Worm (Caenorhabditis elegans): Measurements from ENCODE around the gene txdc-17.

txdc-17 gene

DNA sequence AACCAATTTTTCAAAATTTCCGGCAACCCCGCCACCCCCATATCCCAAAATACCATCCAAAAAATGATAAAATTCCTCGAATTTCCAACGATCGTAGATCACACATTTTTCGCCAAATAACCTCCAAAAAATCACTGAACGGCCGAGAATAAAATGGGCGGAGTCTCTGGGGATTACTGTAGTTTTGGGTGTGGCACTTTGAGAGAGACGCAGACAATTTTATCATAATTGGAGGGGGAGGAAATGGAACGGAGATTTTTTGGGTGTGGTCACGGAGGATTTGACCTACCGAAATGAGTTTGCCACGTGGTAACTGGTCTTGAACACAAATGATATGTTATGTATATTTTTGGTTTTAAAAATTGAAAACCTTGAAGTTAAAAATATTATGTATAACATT, 34.0 kb downstream of the txdc-17 start:
- TF ChIP-seq ceh-30 (tag; optimal IDR thresholded peaks at IDR 0.05): no peak
- no peak for TF ChIP-seq lin-11 (tag; optimal IDR thresholded peaks at IDR 0.05)
- TF ChIP-seq ztf-16 (tag; optimal IDR thresholded peaks at IDR 0.05): no peak

DNA sequence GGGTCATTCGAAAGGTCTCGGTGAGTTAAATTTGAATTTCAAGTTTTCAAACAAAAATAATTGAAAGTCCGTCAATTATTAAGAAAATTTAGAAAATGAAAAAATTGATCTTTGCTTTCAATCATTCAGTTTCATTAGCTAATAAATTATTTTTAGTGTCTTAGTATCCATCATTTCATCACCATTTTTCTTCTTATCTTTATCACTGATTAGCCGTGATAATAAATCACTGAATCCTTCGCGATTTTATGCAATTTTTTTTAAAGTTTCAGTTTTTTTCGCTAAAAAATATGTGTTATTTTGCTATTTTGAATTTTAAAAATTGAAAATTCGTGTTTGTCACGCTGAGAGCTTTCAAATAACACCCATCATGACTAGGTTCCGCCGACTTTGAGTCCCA, 34.6 kb downstream of the txdc-17 start:
- TF ChIP-seq ets-4 (tag; optimal IDR thresholded peaks at IDR 0.05) (no peak), pag-3 (tag; optimal IDR thresholded peaks at IDR 0.05; ENCODE audit: borderline replicate concordance) (no peak)

DNA sequence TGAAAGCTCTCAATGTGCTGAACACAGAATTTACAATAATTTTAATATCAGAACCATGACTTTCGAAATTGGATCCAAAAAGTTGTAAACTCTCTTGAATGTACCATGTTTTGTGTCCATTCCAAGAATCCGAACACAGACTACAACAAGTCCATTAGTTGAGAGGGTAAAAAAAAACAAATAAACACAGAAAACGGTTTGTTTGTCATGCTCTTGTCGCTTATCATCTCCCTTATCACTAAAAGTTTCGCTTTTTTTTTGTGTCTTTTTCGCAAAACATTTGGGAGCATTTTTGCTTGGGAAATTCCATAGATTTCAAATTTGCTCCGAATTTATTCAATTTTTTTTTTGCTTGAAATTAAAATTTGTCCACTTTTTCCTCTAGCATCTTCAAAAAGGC, 35.0 kb downstream of the txdc-17 start:
- TF ChIP-seq nhr-232 (tag; optimal IDR thresholded peaks at IDR 0.05) (no peak), ceh-24 (tag; optimal IDR thresholded peaks at IDR 0.05) (no peak), elt-2 (tag; optimal IDR thresholded peaks at IDR 0.05) (peak; percentile 17)

DNA sequence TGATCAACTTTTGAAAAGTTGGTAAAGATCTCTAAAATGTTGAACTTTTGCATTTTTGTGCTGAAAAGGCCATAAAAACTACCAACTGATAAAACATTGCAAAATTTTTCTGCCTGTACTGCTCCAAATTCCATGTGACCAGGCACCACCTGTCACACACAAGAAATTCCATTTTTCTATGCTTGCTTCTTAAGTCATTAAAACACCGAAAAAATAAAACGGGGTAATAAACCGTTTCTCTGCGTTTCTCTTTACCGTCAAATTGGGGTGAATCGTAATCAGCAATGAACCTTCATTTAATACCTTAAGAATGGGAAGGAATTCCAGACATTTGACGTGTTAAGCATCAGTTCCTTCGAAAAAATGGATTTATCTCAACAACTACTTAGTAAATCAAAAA, 35.8 kb downstream of the txdc-17 start:
- TF ChIP-seq hlh-13 (GFP tag; optimal IDR thresholded peaks at IDR 0.05) (no peak), npax-4 (tag; optimal IDR thresholded peaks at IDR 0.05) (no peak), tbx-7 (tag; optimal IDR thresholded peaks at IDR 0.05) (no peak), ceh-22 (tag; optimal IDR thresholded peaks at IDR 0.05) (no peak), pqm-1 (tag; optimal IDR thresholded peaks at IDR 0.05) (no peak), ceh-2 (tag; optimal IDR thresholded peaks at IDR 0.05) (no peak), zip-5 (tag; optimal IDR thresholded peaks at IDR 0.05) (no peak), fax-1 (tag; optimal IDR thresholded peaks at IDR 0.05) (no peak), ahr-1 (tag; optimal IDR thresholded peaks at IDR 0.05) (no peak)

DNA sequence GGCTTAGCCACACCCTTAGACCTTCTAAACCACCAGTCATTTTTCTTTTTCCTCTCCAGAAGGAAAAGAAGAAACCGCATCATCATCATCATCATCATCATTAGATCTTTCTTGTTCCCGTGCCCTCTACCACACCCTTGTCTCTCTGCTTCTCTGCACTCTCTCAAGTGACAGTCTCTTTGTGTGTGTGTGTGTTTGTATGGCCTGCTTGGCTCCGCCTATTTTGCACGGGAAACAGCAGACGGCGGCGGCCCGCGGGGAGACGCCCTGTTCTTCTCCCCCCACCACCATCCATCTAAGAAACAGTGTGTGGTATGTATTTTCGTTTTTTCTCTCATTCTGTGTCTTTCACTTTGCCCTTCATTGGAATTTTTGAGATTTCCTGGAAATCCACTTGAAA, 37.4 kb downstream of the txdc-17 start:
- TF ChIP-seq ref-2 (tag; optimal IDR thresholded peaks at IDR 0.05) (peak; percentile 69), gmeb-2 (tag; optimal IDR thresholded peaks at IDR 0.05) (no peak), nfya-1 (tag; optimal IDR thresholded peaks at IDR 0.05) (peak; percentile 41), rnt-1 (tag; optimal IDR thresholded peaks at IDR 0.05) (peak; percentile 60), hlh-30 (tag; optimal IDR thresholded peaks at IDR 0.05; ENCODE audit: insufficient read depth) (peak; percentile 29), ceh-31 (tag; optimal IDR thresholded peaks at IDR 0.05) (peak; percentile 28), lin-11 (tag; optimal IDR thresholded peaks at IDR 0.05) (no peak), F13H6.1 (tag; optimal IDR thresholded peaks at IDR 0.05) (peak; percentile 34), tbx-2 (tag; optimal IDR thresholded peaks at IDR 0.05) (peak; percentile 39), hlh-13 (GFP tag; optimal IDR thresholded peaks at IDR 0.05) (no peak)

DNA sequence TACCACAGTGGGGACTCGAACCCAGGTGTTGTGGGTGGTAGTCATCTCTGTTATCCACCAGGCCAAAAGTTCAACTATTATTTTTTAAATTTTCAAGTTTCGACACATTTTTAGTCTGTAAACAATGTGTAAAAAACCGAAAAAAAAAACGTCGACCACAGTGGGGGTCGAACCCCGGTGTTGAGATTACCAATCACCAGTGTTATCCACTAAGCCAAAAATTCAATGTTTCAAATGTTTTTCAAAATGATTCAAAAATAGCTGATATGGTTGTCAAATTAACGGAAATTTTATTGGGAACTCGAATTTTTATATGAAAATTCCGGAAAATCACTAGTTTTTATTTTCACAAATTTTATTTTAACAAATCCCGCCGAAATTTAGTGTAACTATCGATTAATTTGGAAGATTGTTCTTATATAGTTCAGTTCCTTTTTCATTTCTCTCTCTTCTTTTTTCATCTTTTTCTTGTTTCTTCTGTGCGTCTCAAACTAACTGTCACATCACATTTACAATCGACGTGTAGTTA, 38.7 kb downstream of the txdc-17 start:
- TF ChIP-seq npax-4 (tag; optimal IDR thresholded peaks at IDR 0.05) (no peak), pag-3 (tag; optimal IDR thresholded peaks at IDR 0.05; ENCODE audit: borderline replicate concordance) (no peak), ref-2 (tag; optimal IDR thresholded peaks at IDR 0.05) (no peak), ztf-16 (tag; optimal IDR thresholded peaks at IDR 0.05) (no peak), lin-11 (tag; optimal IDR thresholded peaks at IDR 0.05) (no peak), dve-1 (tag; optimal IDR thresholded peaks at IDR 0.05) (no peak), unc-3 (GFP tag; conservative IDR thresholded peaks at IDR 0.05) (no peak), unc-3 (tag; optimal IDR thresholded peaks at IDR 0.05) (no peak), ceh-34 (tag; optimal IDR thresholded peaks at IDR 0.05) (no peak), T23F11.4 (GFP tag; optimal IDR thresholded peaks at IDR 0.05) (no peak), ceh-22 (tag; optimal IDR thresholded peaks at IDR 0.05) (no peak), ceh-2 (tag; optimal IDR thresholded peaks at IDR 0.05) (no peak), pqm-1 (tag; optimal IDR thresholded peaks at IDR 0.05) (no peak), ceh-19 (GFP tag; optimal IDR thresholded peaks at IDR 0.05) (no peak), unc-55 (GFP tag; optimal IDR thresholded peaks at IDR 0.05) (no peak), sox-4 (tag; optimal IDR thresholded peaks at IDR 0.05) (no peak), tbx-2 (tag; optimal IDR thresholded peaks at IDR 0.05) (no peak)
